Fruit fly (Drosophila melanogaster) whole organism, embryonic: Measurements from ENCODE around the gene Glg1.

Experiments used
- CG10267 ChIP-seq: fragments of 200-800 bp; sonication (Bioruptor generic); optimal IDR thresholded peaks from 2 replicates; lab custom pipeline; 2018; ENCODE audit warnings: missing biosample characterization, mild to moderate bottlenecking, missing genetic modification characterization, moderate library complexity
- CG11696 ChIP-seq: fragments of 200-800 bp; sonication (Bioruptor generic); IDR thresholded peaks from 2 replicates; pipeline ENCODE4 v1.3.6; 2022; ENCODE audit warnings: missing biosample characterization, missing genetic modification characterization
- CG12299 ChIP-seq: fragments of 200-800 bp; sonication (Bioruptor generic); optimal IDR thresholded peaks from 2 replicates; lab custom pipeline; 2018; ENCODE audit warnings: missing biosample characterization, mild to moderate bottlenecking, missing genetic modification characterization
- CG12942 ChIP-seq: fragments of 200-800 bp; sonication (Bioruptor generic); optimal IDR thresholded peaks from 3 replicates; lab custom pipeline; 2016; ENCODE audit warnings: missing biosample characterization, missing genetic modification characterization
- CG17829 ChIP-seq: fragments of 200-800 bp; optimal IDR thresholded peaks from 2 replicates; lab custom pipeline; 2019; ENCODE audit warnings: missing biosample characterization, mild to moderate bottlenecking, missing genetic modification characterization, moderate library complexity
- CG30431 ChIP-seq: fragments of 200-800 bp; sonication (Bioruptor generic); optimal IDR thresholded peaks from 2 replicates; lab custom pipeline; 2017; ENCODE audit warnings: missing biosample characterization, missing genetic modification characterization
- CG3281 ChIP-seq: fragments of 200-800 bp; sonication (Bioruptor generic); optimal IDR thresholded peaks from 3 replicates; lab custom pipeline; 2017; ENCODE audit warnings: missing biosample characterization, mild to moderate bottlenecking, missing genetic modification characterization
- CG34376 ChIP-seq: fragments of 200-800 bp; sonication (Bioruptor generic); optimal IDR thresholded peaks from 2 replicates; lab custom pipeline; 2018; ENCODE audit warnings: missing biosample characterization, mild to moderate bottlenecking, missing genetic modification characterization
- CG4328 ChIP-seq: fragments of 200-800 bp; sonication (Bioruptor generic); optimal IDR thresholded peaks from 3 replicates; lab custom pipeline; 2017; ENCODE audit warnings: missing biosample characterization, missing genetic modification reagents, missing genetic modification characterization
- CG43689 ChIP-seq: fragments of 200-800 bp; sonication (Bioruptor generic); IDR thresholded peaks from 2 replicates; pipeline ENCODE4 v1.3.6; 2022; ENCODE audit warnings: missing biosample characterization, missing genetic modification characterization
- CG5953 ChIP-seq: fragments of 200-800 bp; sonication (Bioruptor generic); IDR thresholded peaks from 2 replicates; pipeline ENCODE4 v1.3.6; 2022; ENCODE audit warnings: missing biosample characterization, missing genetic modification characterization
- CG6254 ChIP-seq: fragments of 200-800 bp; sonication (Bioruptor generic); optimal IDR thresholded peaks from 3 replicates; lab custom pipeline; 2017; ENCODE audit warnings: mild to moderate bottlenecking, missing biosample characterization, missing genetic modification reagents, missing genetic modification characterization
- CG8765 ChIP-seq: fragments of 200-800 bp; sonication (Bioruptor generic); IDR thresholded peaks from 2 replicates; pipeline ENCODE4 v1.3.6; 2022; ENCODE audit warnings: missing biosample characterization, missing genetic modification characterization
- D19A ChIP-seq: fragments of 200-800 bp; optimal IDR thresholded peaks from 3 replicates; lab custom pipeline; 2019; ENCODE audit warnings: missing biosample characterization, mild to moderate bottlenecking, missing genetic modification characterization, moderate library complexity
- Dll ChIP-seq: fragments of 200-800 bp; sonication (Bioruptor generic); IDR thresholded peaks from 4 replicates; pipeline ENCODE4 v1.3.6; 2022; ENCODE audit warnings: missing biosample characterization, missing genetic modification characterization; ENCODE audit not compliant: partially characterized antibody
- Doc2 ChIP-seq: fragments of 200-800 bp; sonication (Bioruptor generic); IDR thresholded peaks from 2 replicates; pipeline ENCODE4 v1.3.6; 2022; ENCODE audit warnings: missing biosample characterization, missing genetic modification characterization
- Drgx ChIP-seq: fragments of 200-800 bp; sonication (Bioruptor generic); IDR thresholded peaks from 2 replicates; pipeline ENCODE4 v1.3.6; 2022; ENCODE audit warnings: missing biosample characterization, missing genetic modification characterization
- HHEX ChIP-seq: fragments of 200-800 bp; sonication (Bioruptor generic); optimal IDR thresholded peaks from 3 replicates; lab custom pipeline; 2017; ENCODE audit warnings: missing biosample characterization, mild to moderate bottlenecking, missing genetic modification characterization, missing genetic modification reagents
- Hand ChIP-seq: fragments of 200-800 bp; sonication (Bioruptor generic); optimal IDR thresholded peaks from 2 replicates; lab custom pipeline; 2017; ENCODE audit warnings: mild to moderate bottlenecking, missing biosample characterization, missing genetic modification reagents, missing genetic modification characterization
- Hmx ChIP-seq: fragments of 200-800 bp; sonication (Bioruptor generic); optimal IDR thresholded peaks from 2 replicates; lab custom pipeline; 2016; ENCODE audit warnings: missing biosample characterization, missing genetic modification characterization
- Kr ChIP-seq: fragments of 200-800 bp; sonication (Bioruptor generic); optimal IDR thresholded peaks from 2 replicates; lab custom pipeline; 2017; ENCODE audit warnings: missing biosample characterization, mild to moderate bottlenecking, missing genetic modification characterization
- MESR4 ChIP-seq: fragments of 200-800 bp; sonication (Bioruptor generic); optimal IDR thresholded peaks from 2 replicates; lab custom pipeline; 2018; ENCODE audit warnings: missing biosample characterization, mild to moderate bottlenecking, missing genetic modification characterization, moderate library complexity
- Mrtf ChIP-seq: fragments of 200-800 bp; sonication (Bioruptor generic); IDR thresholded peaks from 3 replicates; pipeline ENCODE4 v1.3.6; 2022; ENCODE audit warnings: missing biosample characterization, missing genetic modification characterization
- NC2β ChIP-seq: fragments of 200-800 bp; sonication (Bioruptor generic); optimal IDR thresholded peaks from 2 replicates; lab custom pipeline; 2016; ENCODE audit warnings: missing biosample characterization, missing genetic modification characterization
- Opbp ChIP-seq: fragments of 200-800 bp; sonication (Bioruptor generic); IDR thresholded peaks from 3 replicates; pipeline ENCODE4 v1.3.6; 2022; ENCODE audit warnings: missing biosample characterization, missing genetic modification characterization; ENCODE audit not compliant: partially characterized antibody
- Poxn ChIP-seq: fragments of 200-800 bp; sonication (Bioruptor generic); IDR thresholded peaks from 2 replicates; pipeline ENCODE4 v1.3.6; 2022; ENCODE audit warnings: missing biosample characterization, missing genetic modification characterization
- Rfx ChIP-seq: fragments of 200-800 bp; sonication (Bioruptor generic); IDR thresholded peaks from 2 replicates; pipeline ENCODE4 v1.3.6; 2022; ENCODE audit warnings: missing biosample characterization, missing genetic modification characterization
- Sry-δ ChIP-seq: fragments of 200-800 bp; sonication (Bioruptor generic); optimal IDR thresholded peaks from 2 replicates; lab custom pipeline; 2016; ENCODE audit warnings: missing biosample characterization, missing genetic modification characterization
- Xrp1 ChIP-seq: fragments of 200-800 bp; sonication (Bioruptor generic); IDR thresholded peaks from 2 replicates; pipeline ENCODE4 v1.3.6; 2022; ENCODE audit warnings: missing biosample characterization, missing genetic modification characterization
- YL-1 ChIP-seq: fragments of 200-800 bp; sonication (Bioruptor generic); optimal IDR thresholded peaks from 3 replicates; lab custom pipeline; 2017; ENCODE audit warnings: missing biosample characterization, mild to moderate bottlenecking, missing genetic modification characterization
- abd-A ChIP-seq: fragments of 200-800 bp; sonication (Bioruptor generic); optimal IDR thresholded peaks from 3 replicates; lab custom pipeline; 2019; ENCODE audit warnings: missing biosample characterization, mild to moderate bottlenecking, missing genetic modification characterization, moderate library complexity
- ac ChIP-seq: fragments of 200-800 bp; sonication (Bioruptor generic); optimal IDR thresholded peaks from 3 replicates; lab custom pipeline; 2017; ENCODE audit warnings: missing biosample characterization, mild to moderate bottlenecking, missing genetic modification characterization
- aop ChIP-seq: fragments of 200-800 bp; sonication (Bioruptor generic); IDR thresholded peaks from 2 replicates; pipeline ENCODE4 v1.3.6; 2022; ENCODE audit warnings: missing biosample characterization, missing genetic modification characterization
- bsh ChIP-seq, 2 experiments: fragments of 200-800 bp; sonication (Bioruptor generic); optimal IDR thresholded peaks; 2 replicates each; lab custom pipeline; 2017 to 2018; ENCODE audit warnings: mild to moderate bottlenecking in 2 of 2, missing biosample characterization in 2 of 2, missing genetic modification characterization in 2 of 2, moderate library complexity in 1 of 2
- chm ChIP-seq: fragments of 200-800 bp; sonication (Bioruptor generic); IDR thresholded peaks from 2 replicates; pipeline ENCODE4 v1.3.6; 2022; ENCODE audit warnings: missing biosample characterization, missing genetic modification characterization
- dysf ChIP-seq: fragments of 200-800 bp; sonication (Bioruptor generic); IDR thresholded peaks from 3 replicates; pipeline ENCODE4 v1.3.6; 2022; ENCODE audit warnings: missing biosample characterization, missing genetic modification characterization
- gsb ChIP-seq: fragments of 200-800 bp; sonication (Bioruptor generic); IDR thresholded peaks from 2 replicates; pipeline ENCODE4 v1.3.6; 2022; ENCODE audit warnings: missing biosample characterization, missing genetic modification characterization
- lov ChIP-seq, 2 experiments: fragments of 200-800 bp in 1 of 2; fragments of >200 bp in 1 of 2; sonication (Bioruptor generic) in 1 of 2; IDR thresholded peaks in 1 of 2; optimal IDR thresholded peaks in 1 of 2; 2 replicates in 1 of 2; 3 replicates in 1 of 2; pipeline versions ENCODE4 v1.3.6 to Lab custom; 2017 to 2022; ENCODE audit warnings: missing biosample characterization in 1 of 2, missing genetic modification characterization in 1 of 2
- maf-S ChIP-seq: fragments of 200-800 bp; sonication (Bioruptor generic); optimal IDR thresholded peaks from 2 replicates; lab custom pipeline; 2016; ENCODE audit warnings: missing biosample characterization, missing genetic modification characterization
- nerfin-2 ChIP-seq: fragments of 200-800 bp; sonication (Bioruptor generic); IDR thresholded peaks from 2 replicates; pipeline ENCODE4 v1.3.6; 2022; ENCODE audit warnings: missing biosample characterization, missing genetic modification characterization; ENCODE audit not compliant: partially characterized antibody
- nmo ChIP-seq: fragments of 200-800 bp; sonication (Bioruptor generic); optimal IDR thresholded peaks from 2 replicates; lab custom pipeline; 2018; ENCODE audit warnings: missing biosample characterization, mild to moderate bottlenecking, missing genetic modification characterization, moderate library complexity
- pan ChIP-seq, 4 experiments: fragments of >200 bp in 3 of 4; fragments of 200-800 bp in 1 of 4; sonication (Bioruptor generic) in 1 of 4; optimal IDR thresholded peaks in 3 of 4; IDR thresholded peaks in 1 of 4; 2 replicates each; pipeline versions ENCODE4 v1.3.6 to Lab custom; 2017 to 2022; ENCODE audit warnings: missing biosample characterization in 2 of 4, missing genetic modification characterization in 2 of 4, mixed read lengths in 1 of 4
- pb ChIP-seq: fragments of 200-800 bp; sonication (Bioruptor generic); optimal IDR thresholded peaks from 3 replicates; lab custom pipeline; 2016; ENCODE audit warnings: missing biosample characterization, missing genetic modification characterization
- pum ChIP-seq: fragments of 200-800 bp; sonication (Bioruptor generic); optimal IDR thresholded peaks from 2 replicates; lab custom pipeline; 2016; ENCODE audit warnings: missing biosample characterization, missing genetic modification characterization
- sc ChIP-seq, 3 experiments: fragments of >200 bp in 2 of 3; fragments of 200-800 bp in 1 of 3; sonication (Bioruptor generic) in 1 of 3; optimal IDR thresholded peaks; 2 replicates in 2 of 3; 3 replicates in 1 of 3; lab custom pipeline; 2017; ENCODE audit warnings: mild to moderate bottlenecking in 1 of 3, missing biosample characterization in 1 of 3, missing genetic modification characterization in 1 of 3, missing genetic modification reagents in 1 of 3
- stc ChIP-seq: fragments of 200-800 bp; sonication (Bioruptor generic); IDR thresholded peaks from 2 replicates; pipeline ENCODE4 v1.3.6; 2022; ENCODE audit warnings: missing biosample characterization, missing genetic modification characterization
- toy ChIP-seq: fragments of 200-800 bp; sonication (Bioruptor generic); IDR thresholded peaks from 2 replicates; pipeline ENCODE4 v1.3.6; 2022; ENCODE audit warnings: missing biosample characterization, missing genetic modification characterization
- unpg ChIP-seq: fragments of 200-800 bp; sonication (Bioruptor generic); optimal IDR thresholded peaks from 3 replicates; lab custom pipeline; 2018; ENCODE audit warnings: missing biosample characterization, mild to moderate bottlenecking, missing genetic modification characterization, moderate library complexity
- vfl ChIP-seq: fragments of 200-800 bp; sonication (Bioruptor generic); optimal IDR thresholded peaks from 2 replicates; lab custom pipeline; 2016; ENCODE audit warnings: missing biosample characterization, missing genetic modification characterization
- zen2 ChIP-seq: fragments of 200-800 bp; sonication (Bioruptor generic); IDR thresholded peaks from 3 replicates; pipeline ENCODE4 v1.3.6; 2022; ENCODE audit warnings: missing biosample characterization, missing genetic modification characterization; ENCODE audit not compliant: partially characterized antibody

The Glg1 gene

dm6 chr3L:21501928-21502327 is 5.4 kb downstream of the Glg1 start (continued):
- TF ChIP-seq Xrp1 (GFP tag; lab: Robert Waterston, UW) (peak; percentile 18; the same call in 1 of the 2 replicates), pb (GFP tag; lab: Kevin White, UChicago) (no peak), ac (GFP tag; lab: Kevin White, UChicago) (no peak), Mrtf (GFP tag; lab: Robert Waterston, UW) (no peak), Poxn (GFP tag; lab: Robert Waterston, UW) (no peak), MESR4 (GFP tag; lab: Kevin White, UChicago) (no peak), maf-S (GFP tag; lab: Kevin White, UChicago) (no peak), Opbp (GFP tag; lab: Robert Waterston, UW) (no peak), CG4328 (GFP tag; lab: Kevin White, UChicago) (no peak), CG43689 (GFP tag; lab: Robert Waterston, UW) (no peak), stc (GFP tag; lab: Robert Waterston, UW) (peak; percentile 33; the same call in 1 of the 2 replicates), HHEX (GFP tag; lab: Kevin White, UChicago) (no peak), CG30431 (no peak), aop (no peak), CG12299 (no peak), CG34376 (GFP tag; lab: Kevin White, UChicago) (peak; percentile 25), abd-A (no peak), sc (optimal IDR thresholded peaks at IDR 0.05; lab: Kevin White, UChicago) (no peak), sc (GFP tag; optimal IDR thresholded peaks at IDR 0.05; lab: Kevin White, UChicago) (no peak), toy (GFP tag; lab: Robert Waterston, UW) (0 out of 2 replicates have a peak, but pooled peaks have one; percentile 11), zen2 (GFP tag; lab: Robert Waterston, UW) (no peak), Doc2 (GFP tag; lab: Robert Waterston, UW) (no peak), Drgx (no peak), CG5953 (GFP tag; lab: Robert Waterston, UW) (no peak), unpg (peak; percentile 5), gsb (GFP tag; lab: Robert Waterston, UW) (no peak), lov (optimal IDR thresholded peaks at IDR 0.05; lab: Kevin White, UChicago) (no peak), lov (GFP tag; IDR thresholded peaks at IDR 0.05; lab: Robert Waterston, UW) (no peak), vfl (no peak), bsh (GFP tag; optimal IDR thresholded peaks at IDR 0.05; lab: Kevin White, UChicago) (no peak), CG6254 (GFP tag; lab: Kevin White, UChicago) (no peak), nmo (GFP tag; lab: Kevin White, UChicago) (no peak), D19A (tag; lab: Kevin White, UChicago) (peak; percentile 81), dysf (GFP tag; lab: Robert Waterston, UW) (peak; percentile 53; the same call in 2 of the 3 replicates), Hand (GFP tag; lab: Kevin White, UChicago) (no peak), CG17829 (tag; lab: Kevin White, UChicago) (no peak), Kr (GFP tag; lab: Kevin White, UChicago) (no peak), NC2β (GFP tag; lab: Kevin White, UChicago) (no peak), CG11696 (GFP tag; lab: Robert Waterston, UW) (no peak), Hmx (GFP tag; lab: Kevin White, UChicago) (no peak), Sry-δ (no peak), CG12942 (GFP tag; lab: Kevin White, UChicago) (no peak), Rfx (no peak), pan (optimal IDR thresholded peaks at IDR 0.05; lab: Kevin White, UChicago) (no peak), pan (GFP tag; optimal IDR thresholded peaks at IDR 0.05 in 1 of 2, IDR thresholded peaks at IDR 0.05 in 1 of 2) (peak in 1 of 2 experiments; percentile 47), CG10267 (no peak), pum (GFP tag; lab: Kevin White, UChicago) (no peak), nerfin-2 (no peak), YL-1 (GFP tag; lab: Kevin White, UChicago) (no peak), CG8765 (GFP tag; lab: Robert Waterston, UW) (no peak), Dll (GFP tag; lab: Robert Waterston, UW) (no peak), CG3281 (no peak), chm (GFP tag; lab: Robert Waterston, UW) (no peak)
